Fruit fly (Drosophila melanogaster) whole organism, embryonic: ENCODE measurements around the gene Map205.

Experiments used
- CG13123 ChIP-seq: fragments of 200-800 bp; sonication (Bioruptor generic); optimal IDR thresholded peaks from 2 replicates; lab custom pipeline; 2016; ENCODE audit warnings: missing biosample characterization, missing genetic modification characterization
- CG16863 ChIP-seq: fragments of 200-800 bp; sonication (Bioruptor generic); optimal IDR thresholded peaks from 3 replicates; lab custom pipeline; 2016; ENCODE audit warnings: missing biosample characterization, missing genetic modification characterization
- CG6791 ChIP-seq: fragments of 200-800 bp; sonication (Bioruptor generic); IDR thresholded peaks from 3 replicates; pipeline ENCODE4 v1.3.6; 2022; ENCODE audit warnings: missing biosample characterization, missing genetic modification characterization; ENCODE audit not compliant: partially characterized antibody
- Dll ChIP-seq: fragments of 200-800 bp; sonication (Bioruptor generic); IDR thresholded peaks from 4 replicates; pipeline ENCODE4 v1.3.6; 2022; ENCODE audit warnings: missing biosample characterization, missing genetic modification characterization; ENCODE audit not compliant: partially characterized antibody

- TF ChIP-seq CG6791 (no peak), CG16863 (GFP tag; lab: Kevin White, UChicago) (no peak), CG13123 (GFP tag; lab: Kevin White, UChicago) (no peak), Dll (GFP tag; lab: Robert Waterston, UW) (no peak)
Measured at dm6 chr3R:32052504-32052815, 15.8 kb downstream of the Map205 start.
